Worm (Caenorhabditis elegans) whole organism, L4/young adult: Measurements from ENCODE around the gene F22B7.1.

Experiments
- W03F9.2 ChIP-seq: fragments of 150-350 bp; optimal IDR thresholded peaks from 2 replicates; lab custom pipeline; 2014; ENCODE audit warnings: missing biosample characterization, missing genetic modification characterization
- dao-5 ChIP-seq: sonication (generic microtip); optimal IDR thresholded peaks from 2 replicates; lab custom pipeline; 2016; ENCODE audit warnings: missing genotype, missing genetic modification characterization, moderate library complexity, missing compliant biosample characterization
- him-1 ChIP-seq: sonication (generic microtip); optimal IDR thresholded peaks from 2 replicates; lab custom pipeline; 2016; ENCODE audit warnings: missing genotype, missing genetic modification reagents, missing genetic modification characterization, missing compliant biosample characterization

ce11 chrIII:8621982-8622381 lies 43.2 kb upstream of the F22B7.1 start:
- TF ChIP-seq W03F9.2 (no peak), him-1 (tag; lab: Kevin White, UChicago) (no peak), dao-5 (no peak)
